Worm (Caenorhabditis elegans): ENCODE results near the gene srg-65.

- TF ChIP-seq ama-1 (optimal IDR thresholded peaks at IDR 0.05) (peak; percentile 29), unc-62 (GFP tag; optimal IDR thresholded peaks at IDR 0.05) (no peak), lsy-2 (tag; optimal IDR thresholded peaks at IDR 0.05) (no peak)
Observed at ce11 chrV:5502701-5503100, 17.9 kb upstream of the srg-65 start.
